Worm (Caenorhabditis elegans): ENCODE data around the gene R10D12.7.

ce11 chrV:13918341-13918740 lies 31.5 kb upstream of the R10D12.7 start, which contains the start of gene str-250:
- TF ChIP-seq W03F9.2 (tag; optimal IDR thresholded peaks at IDR 0.05) = no peak
- TF ChIP-seq him-1 (tag; optimal IDR thresholded peaks at IDR 0.05) = no peak
- TF ChIP-seq dao-5 (tag; optimal IDR thresholded peaks at IDR 0.05) = no peak

Measured in whole organism, L4/young adult.